Worm (Caenorhabditis elegans) whole organism, late embryonic: Measurements from ENCODE around the gene nhr-258.
A peak's percentile ranks its signal among the peaks of the same experiment; 100 is the strongest.

Source experiments
- C38D4.7 ChIP-seq: fragments of 200-800 bp; sonication (Bioruptor generic); optimal IDR thresholded peaks from 2 replicates; lab custom pipeline; 2018; ENCODE audit warnings: mild to moderate bottlenecking, missing genetic modification characterization, moderate library complexity, missing compliant biosample characterization
- F13H6.1 ChIP-seq: sonication (generic microtip); optimal IDR thresholded peaks from 2 replicates; lab custom pipeline; 2016; ENCODE audit warnings: missing genetic modification characterization, missing compliant biosample characterization
- T23F11.4 ChIP-seq: fragments of 200-800 bp; sonication (Bioruptor generic); optimal IDR thresholded peaks from 2 replicates; lab custom pipeline; 2018; ENCODE audit warnings: mild to moderate bottlenecking, missing genetic modification characterization, missing compliant biosample characterization
- ama-1 ChIP-seq: fragments of 150-350 bp; optimal IDR thresholded peaks from 2 replicates; lab custom pipeline; 2014
- ceh-19 ChIP-seq: fragments of 200-800 bp; sonication (Bioruptor generic); optimal IDR thresholded peaks from 2 replicates; lab custom pipeline; 2018; ENCODE audit warnings: mild to moderate bottlenecking, missing genetic modification characterization, missing compliant biosample characterization
- ceh-24 ChIP-seq: sonication (generic microtip); optimal IDR thresholded peaks from 2 replicates; lab custom pipeline; 2016; ENCODE audit warnings: mild to moderate bottlenecking, missing genetic modification characterization, missing compliant biosample characterization
- ceh-30 ChIP-seq: fragments of 150-350 bp; optimal IDR thresholded peaks from 2 replicates; lab custom pipeline; 2014; ENCODE audit warnings: missing biosample characterization, missing genetic modification characterization
- ceh-31 ChIP-seq: sonication (generic microtip); optimal IDR thresholded peaks from 2 replicates; lab custom pipeline; 2016; ENCODE audit warnings: missing genetic modification characterization, missing compliant biosample characterization
- ceh-34 ChIP-seq: sonication (generic microtip); optimal IDR thresholded peaks from 2 replicates; lab custom pipeline; 2016; ENCODE audit warnings: mild to moderate bottlenecking, missing genetic modification characterization, missing compliant biosample characterization
- ceh-45 ChIP-seq: fragments of 200-800 bp; sonication (Bioruptor generic); IDR thresholded peaks from 2 replicates; pipeline ENCODE4 v1.3.6; 2022; ENCODE audit warnings: missing genetic modification reagents, missing genetic modification characterization, missing compliant biosample characterization
- ceh-48 ChIP-seq: sonication (generic microtip); optimal IDR thresholded peaks from 2 replicates; lab custom pipeline; 2016; ENCODE audit warnings: missing genetic modification characterization, inconsistent platforms, missing compliant biosample characterization
- ceh-6 ChIP-seq: fragments of 200-800 bp; sonication (Bioruptor generic); optimal IDR thresholded peaks from 2 replicates; lab custom pipeline; 2018; ENCODE audit warnings: mild to moderate bottlenecking, missing genetic modification characterization, missing compliant biosample characterization
- ceh-9 ChIP-seq: sonication (generic microtip); optimal IDR thresholded peaks from 2 replicates; lab custom pipeline; 2016; ENCODE audit warnings: mild to moderate bottlenecking, missing genetic modification characterization, inconsistent platforms, missing compliant biosample characterization
- dmd-4 ChIP-seq: sonication (generic microtip); optimal IDR thresholded peaks from 2 replicates; lab custom pipeline; 2016; ENCODE audit warnings: borderline replicate concordance, missing genetic modification characterization, missing compliant biosample characterization
- elt-4 ChIP-seq: sonication (generic microtip); optimal IDR thresholded peaks from 2 replicates; lab custom pipeline; 2016; ENCODE audit warnings: missing genetic modification characterization, missing compliant biosample characterization
- eyg-1 ChIP-seq: sonication (generic microtip); optimal IDR thresholded peaks from 2 replicates; lab custom pipeline; 2016; ENCODE audit warnings: missing genotype, missing genetic modification characterization, missing compliant biosample characterization
- fax-1 ChIP-seq: sonication (generic microtip); optimal IDR thresholded peaks from 2 replicates; lab custom pipeline; 2016; ENCODE audit warnings: missing genotype, missing genetic modification characterization, missing compliant biosample characterization
- fkh-10 ChIP-seq: fragments of 150-350 bp; optimal IDR thresholded peaks from 2 replicates; lab custom pipeline; 2014; ENCODE audit warnings: missing biosample characterization, missing genetic modification reagents, missing genetic modification characterization
- hlh-30 ChIP-seq: sonication (generic microtip); optimal IDR thresholded peaks from 2 replicates; lab custom pipeline; 2017; ENCODE audit warnings: antibody characterized with exemption, missing genetic modification characterization, missing compliant biosample characterization; ENCODE audit not compliant: insufficient read depth
- hlh-8 ChIP-seq: sonication (generic microtip); optimal IDR thresholded peaks from 2 replicates; lab custom pipeline; 2016; ENCODE audit warnings: missing genotype, missing genetic modification characterization, missing compliant biosample characterization
- lim-6 ChIP-seq: sonication (generic microtip); optimal IDR thresholded peaks from 2 replicates; lab custom pipeline; 2016; ENCODE audit warnings: missing genetic modification characterization, missing compliant biosample characterization
- nhr-11 ChIP-seq: fragments of 150-350 bp; optimal IDR thresholded peaks from 2 replicates; lab custom pipeline; 2014; ENCODE audit warnings: missing biosample characterization, missing genetic modification characterization
- npax-4 ChIP-seq: sonication (generic microtip); optimal IDR thresholded peaks from 2 replicates; lab custom pipeline; 2016; ENCODE audit warnings: missing genetic modification characterization, missing compliant biosample characterization
- pat-9 ChIP-seq: fragments of 200-800 bp; sonication (Bioruptor generic); optimal IDR thresholded peaks from 2 replicates; lab custom pipeline; 2018; ENCODE audit warnings: mild to moderate bottlenecking, missing genetic modification characterization, moderate library complexity, missing compliant biosample characterization
- pax-1 ChIP-seq: fragments of 150-350 bp; optimal IDR thresholded peaks from 2 replicates; lab custom pipeline; 2014; ENCODE audit warnings: missing biosample characterization, missing genetic modification characterization
- pha-2 ChIP-seq: sonication (generic microtip); optimal IDR thresholded peaks from 2 replicates; lab custom pipeline; 2017; ENCODE audit warnings: mild to moderate bottlenecking, missing genetic modification characterization, missing compliant biosample characterization
- pha-4 ChIP-seq: fragments of 150-350 bp; optimal IDR thresholded peaks from 2 replicates; lab custom pipeline; 2018; ENCODE audit warnings: missing biosample characterization, missing genetic modification reagents, missing genetic modification characterization
- pqm-1 ChIP-seq: sonication (generic microtip); optimal IDR thresholded peaks from 2 replicates; lab custom pipeline; 2016; ENCODE audit warnings: missing genetic modification characterization, missing compliant biosample characterization
- pros-1 ChIP-seq: fragments of 150-350 bp; optimal IDR thresholded peaks from 2 replicates; lab custom pipeline; 2014; ENCODE audit warnings: missing biosample characterization, missing genetic modification reagents, missing genetic modification characterization
- ref-2 ChIP-seq: sonication (generic microtip); optimal IDR thresholded peaks from 2 replicates; lab custom pipeline; 2016; ENCODE audit warnings: missing genetic modification characterization, missing compliant biosample characterization
- rnt-1 ChIP-seq: sonication (generic microtip); optimal IDR thresholded peaks from 2 replicates; lab custom pipeline; 2016; ENCODE audit warnings: missing genetic modification characterization, missing compliant biosample characterization
- sdc-2 ChIP-seq: sonication (generic microtip); optimal IDR thresholded peaks from 2 replicates; lab custom pipeline; 2016; ENCODE audit warnings: missing genotype, missing genetic modification characterization, missing compliant biosample characterization
- sox-2 ChIP-seq: fragments of 200-800 bp; sonication (Bioruptor generic); IDR thresholded peaks from 2 replicates; pipeline ENCODE4 v1.3.6; 2022; ENCODE audit warnings: missing genetic modification reagents, missing genetic modification characterization, missing compliant biosample characterization
- sox-4 ChIP-seq: sonication (generic microtip); optimal IDR thresholded peaks from 2 replicates; lab custom pipeline; 2017; ENCODE audit warnings: mild to moderate bottlenecking, missing genetic modification characterization, inconsistent platforms, missing compliant biosample characterization
- tbx-2 ChIP-seq: sonication (generic microtip); optimal IDR thresholded peaks from 2 replicates; lab custom pipeline; 2016; ENCODE audit warnings: missing genetic modification characterization, missing compliant biosample characterization
- ttx-3 ChIP-seq: sonication (generic microtip); optimal IDR thresholded peaks from 2 replicates; lab custom pipeline; 2016; ENCODE audit warnings: missing genetic modification reagents, missing genetic modification characterization, missing compliant biosample characterization
- unc-3 ChIP-seq, 2 experiments: fragments of 200-800 bp in 1 of 2; sonication (Bioruptor generic) in 1 of 2; sonication (generic microtip) in 1 of 2; conservative IDR thresholded peaks in 1 of 2; optimal IDR thresholded peaks in 1 of 2; 2 replicates each; pipeline versions ENCODE4 v1.3.6 to Lab custom; 2016 to 2022; ENCODE audit warnings: missing compliant biosample characterization in 2 of 2, missing genetic modification characterization in 2 of 2, missing genetic modification reagents in 1 of 2
- unc-42 ChIP-seq: sonication (generic microtip); optimal IDR thresholded peaks from 2 replicates; lab custom pipeline; 2016; ENCODE audit warnings: missing genotype, missing genetic modification characterization, missing compliant biosample characterization
- ztf-16 ChIP-seq: sonication (generic microtip); optimal IDR thresholded peaks from 2 replicates; lab custom pipeline; 2017; ENCODE audit warnings: missing genetic modification characterization, missing compliant biosample characterization

Gene nhr-258

DNA sequence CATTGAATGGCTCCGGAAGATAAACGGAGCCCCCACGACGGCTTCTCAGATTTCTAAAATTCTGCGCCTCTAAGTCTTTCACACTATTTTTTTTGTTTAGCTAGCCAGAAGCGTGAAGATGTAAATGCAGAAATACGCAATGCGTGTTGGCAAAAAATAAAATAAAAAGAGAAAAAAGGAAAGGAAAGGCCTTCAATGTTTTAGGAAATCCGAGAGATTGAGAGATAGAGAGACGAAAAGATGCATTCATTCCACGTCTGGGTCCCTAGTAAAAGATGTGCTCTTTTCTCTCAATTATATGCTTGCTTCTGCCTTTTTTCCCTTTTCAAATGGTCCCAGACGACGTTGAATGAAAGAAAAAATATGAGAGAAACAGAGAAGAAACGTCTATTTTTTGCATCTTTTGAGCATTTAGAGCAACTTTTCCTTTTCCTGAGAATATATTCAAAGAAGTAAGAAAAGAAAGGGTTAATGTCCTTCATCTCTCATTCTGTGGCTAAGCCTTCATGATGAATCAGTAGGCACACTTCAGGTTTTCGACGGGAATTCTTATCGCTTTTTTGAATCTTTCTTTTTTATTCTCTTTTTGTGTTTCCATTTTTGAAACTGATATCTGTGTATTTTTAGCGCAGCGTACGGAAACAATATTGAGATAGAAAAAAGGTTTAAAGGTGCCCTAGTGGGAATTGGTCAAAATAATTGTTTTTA lies 4.0 kb upstream of the nhr-258 start:
- TF ChIP-seq C38D4.7 (no peak), ama-1 (no peak), unc-42 (tag; lab: Kevin White, UChicago) (peak; percentile 89), ttx-3 (tag; lab: Kevin White, UChicago) (no peak), hlh-30 (tag; lab: Kevin White, UChicago) (no peak), ref-2 (tag; lab: Kevin White, UChicago) (no peak), tbx-2 (tag; lab: Kevin White, UChicago) (peak; percentile 17), pqm-1 (no peak), ceh-9 (tag; lab: Kevin White, UChicago) (no peak), hlh-8 (tag; lab: Kevin White, UChicago) (no peak), ceh-48 (tag; lab: Kevin White, UChicago) (no peak), elt-4 (no peak), lim-6 (tag; lab: Kevin White, UChicago) (no peak), ceh-31 (peak; percentile 31), fkh-10 (no peak), pros-1 (tag; lab: Kevin White, UChicago) (no peak), npax-4 (tag; lab: Kevin White, UChicago) (no peak), ceh-45 (GFP tag; lab: Robert Waterston, UW) (no peak), ceh-34 (tag; lab: Kevin White, UChicago) (peak; percentile 75), T23F11.4 (GFP tag; lab: Kevin White, UChicago) (no peak), ceh-19 (no peak), rnt-1 (tag; lab: Kevin White, UChicago) (no peak), sox-2 (GFP tag; lab: Robert Waterston, UW) (no peak)

DNA sequence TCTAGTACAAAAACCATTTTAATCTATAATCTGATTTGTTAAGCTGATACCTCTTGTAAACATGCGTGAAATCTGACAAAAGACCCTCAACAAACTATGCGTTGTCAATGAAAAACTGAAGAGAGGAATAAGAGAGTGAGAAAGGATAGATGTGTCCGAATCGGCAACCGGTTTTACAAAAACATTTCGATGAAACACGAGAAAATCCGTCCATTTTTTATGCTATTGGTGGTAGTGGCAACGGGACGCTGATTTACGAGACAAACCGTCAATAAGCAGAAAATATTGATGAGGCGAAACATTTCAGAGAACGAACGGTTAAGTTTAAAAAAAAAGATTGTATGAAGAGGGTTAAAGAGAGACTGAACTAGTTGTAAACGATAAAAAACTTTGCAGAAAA lies 2.7 kb upstream of the nhr-258 start:
- TF ChIP-seq eyg-1 (tag; lab: Kevin White, UChicago) (no peak), nhr-11 (tag; lab: Kevin White, UChicago) (no peak), ztf-16 (no peak), dmd-4 (tag; lab: Kevin White, UChicago) (no peak), pat-9 (tag; lab: Kevin White, UChicago) (no peak), ceh-24 (tag; lab: Kevin White, UChicago) (no peak), pha-2 (tag; lab: Kevin White, UChicago) (no peak), pax-1 (tag; lab: Kevin White, UChicago) (no peak), ceh-30 (tag; lab: Kevin White, UChicago) (no peak), unc-3 (GFP tag; conservative IDR thresholded peaks at IDR 0.05; lab: Robert Waterston, UW) (no peak), unc-3 (tag; optimal IDR thresholded peaks at IDR 0.05; lab: Kevin White, UChicago) (no peak)

DNA sequence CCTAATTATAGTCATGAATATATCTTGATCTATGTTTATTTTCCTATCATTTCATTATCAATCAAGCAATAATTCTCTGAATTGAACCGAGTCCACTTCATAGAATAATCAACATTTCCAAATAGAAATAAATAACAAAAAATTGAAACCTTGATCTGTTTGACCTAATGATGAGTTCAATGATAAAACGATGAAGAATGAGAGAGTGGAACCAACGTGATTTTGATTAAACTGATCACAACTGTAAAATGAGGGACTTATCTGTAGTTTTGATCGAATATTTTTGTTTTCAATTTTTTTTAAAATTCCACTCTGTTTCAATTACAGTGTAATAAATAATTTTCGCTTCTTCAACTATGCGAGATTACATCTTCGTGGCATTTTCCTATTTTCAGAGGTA lies 1.8 kb upstream of the nhr-258 start:
- no peak for TF ChIP-seq pha-4
- no peak for TF ChIP-seq hlh-30 (tag; lab: Kevin White, UChicago)
- TF ChIP-seq ceh-31: no peak
- TF ChIP-seq sdc-2 (tag; lab: Kevin White, UChicago): no peak
- TF ChIP-seq hlh-8 (tag; lab: Kevin White, UChicago): no peak
- TF ChIP-seq ceh-6 (GFP tag; lab: Kevin White, UChicago): no peak
- no peak for TF ChIP-seq lim-6 (tag; lab: Kevin White, UChicago)
- no peak for TF ChIP-seq F13H6.1 (tag; lab: Kevin White, UChicago)
- TF ChIP-seq sox-4 (tag; lab: Kevin White, UChicago): no peak
- TF ChIP-seq fax-1 (tag; lab: Kevin White, UChicago): no peak
- TF ChIP-seq unc-3 (GFP tag; conservative IDR thresholded peaks at IDR 0.05; lab: Robert Waterston, UW): no peak
- no peak for TF ChIP-seq unc-3 (tag; optimal IDR thresholded peaks at IDR 0.05; lab: Kevin White, UChicago)
